Worm (Caenorhabditis elegans) whole organism, L4 larva: Measurements from ENCODE around the gene arle-14.

Experiments used
- F26F4.8 ChIP-seq: fragments of 200-800 bp; sonication (Bioruptor generic); conservative IDR thresholded peaks from 2 replicates; pipeline ENCODE4 v1.3.6; 2022; ENCODE audit warnings: missing genetic modification characterization, missing compliant biosample characterization
- R02D3.7 ChIP-seq: fragments of 150-350 bp; sonication (generic microtip); optimal IDR thresholded peaks from 3 replicates; lab custom pipeline; 2014; ENCODE audit warnings: missing biosample characterization, missing genetic modification characterization
- Y105C5A.15 ChIP-seq: fragments of 200-800 bp; sonication (Bioruptor generic); IDR thresholded peaks from 2 replicates; pipeline ENCODE4 v1.3.6; 2022; ENCODE audit warnings: missing genetic modification characterization, missing compliant biosample characterization
- Y48G9A.11 ChIP-seq: fragments of 200-800 bp; sonication (Bioruptor generic); IDR thresholded peaks from 2 replicates; pipeline ENCODE4 v1.3.6; 2022; ENCODE audit warnings: missing genetic modification reagents, missing genetic modification characterization, missing compliant biosample characterization
- ZK337.2 ChIP-seq: fragments of 200-800 bp; sonication (Bioruptor generic); IDR thresholded peaks from 2 replicates; pipeline ENCODE4 v1.3.6; 2022; ENCODE audit warnings: missing genetic modification reagents, missing genetic modification characterization, missing compliant biosample characterization
- aha-1 ChIP-seq: fragments of 150-350 bp; peaks from one replicate; lab custom pipeline; 2014; ENCODE audit warnings: missing biosample characterization, missing genetic modification characterization
- ama-1 ChIP-seq: fragments of 150-350 bp; optimal IDR thresholded peaks from 2 replicates; lab custom pipeline; 2014; ENCODE audit warnings: inconsistent platforms, mixed read lengths
- attf-4 ChIP-seq: sonication (generic microtip); optimal IDR thresholded peaks from 3 replicates; lab custom pipeline; 2017; ENCODE audit warnings: missing biosample characterization, missing genetic modification characterization
- ceh-32 ChIP-seq: sonication (generic microtip); optimal IDR thresholded peaks from 2 replicates; lab custom pipeline; 2016; ENCODE audit warnings: mild to moderate bottlenecking, missing genetic modification characterization, missing compliant biosample characterization; ENCODE audit not compliant: poor library complexity
- ceh-82 ChIP-seq: sonication (generic microtip); optimal IDR thresholded peaks from 2 replicates; lab custom pipeline; 2017; ENCODE audit warnings: missing biosample characterization, missing genetic modification characterization
- ces-1 ChIP-seq: fragments of 150-350 bp; sonication (generic microtip); optimal IDR thresholded peaks from 4 replicates; lab custom pipeline; 2014; ENCODE audit warnings: missing biosample characterization, missing genetic modification reagents, missing genetic modification characterization
- ctbp-1 ChIP-seq: fragments of 200-800 bp; sonication (Bioruptor generic); IDR thresholded peaks from 2 replicates; pipeline ENCODE4 v1.3.6; 2022; ENCODE audit warnings: missing genetic modification reagents, missing genetic modification characterization, missing compliant biosample characterization
- daf-12 ChIP-seq: fragments of 150-350 bp; optimal IDR thresholded peaks from 2 replicates; lab custom pipeline; 2014; ENCODE audit warnings: missing biosample characterization, missing genetic modification reagents, missing genetic modification characterization
- daf-8 ChIP-seq: fragments of 200-800 bp; sonication (Bioruptor generic); IDR thresholded peaks from 2 replicates; pipeline ENCODE4 v1.3.6; 2022; ENCODE audit warnings: missing genetic modification characterization, missing compliant biosample characterization
- dmd-6 ChIP-seq: fragments of 200-800 bp; sonication (Bioruptor generic); IDR thresholded peaks from 2 replicates; pipeline ENCODE4 v1.3.6; 2022; ENCODE audit warnings: missing genetic modification reagents, missing genetic modification characterization, missing compliant biosample characterization
- dmd-9 ChIP-seq: fragments of 200-800 bp; sonication (Bioruptor generic); IDR thresholded peaks from 2 replicates; pipeline ENCODE4 v1.3.6; 2022; ENCODE audit warnings: missing genetic modification reagents, missing genetic modification characterization, missing compliant biosample characterization
- egl-27 ChIP-seq: sonication (generic microtip); optimal IDR thresholded peaks from 3 replicates; lab custom pipeline; 2017; ENCODE audit warnings: missing biosample characterization, missing genetic modification reagents, missing genetic modification characterization
- egl-43 ChIP-seq: fragments of 200-800 bp; sonication (Bioruptor generic); IDR thresholded peaks from 2 replicates; pipeline ENCODE4 v1.3.6; 2022; ENCODE audit warnings: missing genetic modification reagents, missing genetic modification characterization, missing compliant biosample characterization
- fkh-10 ChIP-seq: fragments of 150-350 bp; optimal IDR thresholded peaks from 2 replicates; lab custom pipeline; 2014; ENCODE audit warnings: missing biosample characterization, missing genetic modification reagents, missing genetic modification characterization
- fos-1 ChIP-seq: fragments of 150-350 bp; optimal IDR thresholded peaks from 2 replicates; lab custom pipeline; 2014; ENCODE audit warnings: missing biosample characterization, missing genetic modification characterization
- gei-8 ChIP-seq: fragments of 200-800 bp; sonication (Bioruptor generic); optimal IDR thresholded peaks from 2 replicates; lab custom pipeline; 2018; ENCODE audit warnings: mild to moderate bottlenecking, missing genetic modification characterization, missing compliant biosample characterization
- hif-1 ChIP-seq, 2 experiments: sonication (generic microtip); optimal IDR thresholded peaks; 2 replicates each; lab custom pipeline; 2016 to 2017; ENCODE audit warnings: missing compliant biosample characterization in 2 of 2, missing genetic modification characterization in 2 of 2, missing genetic modification reagents in 2 of 2, missing genotype in 2 of 2, mild to moderate bottlenecking in 1 of 2
- hlh-30 ChIP-seq: sonication (generic microtip); optimal IDR thresholded peaks from 2 replicates; lab custom pipeline; 2017; ENCODE audit warnings: antibody characterized with exemption, mild to moderate bottlenecking, missing genetic modification characterization, missing compliant biosample characterization; ENCODE audit not compliant: insufficient read depth
- hmg-1.1 ChIP-seq: fragments of 200-800 bp; sonication (Bioruptor generic); IDR thresholded peaks from 2 replicates; pipeline ENCODE4 v1.3.6; 2022; ENCODE audit warnings: missing genetic modification reagents, missing genetic modification characterization, missing compliant biosample characterization
- jun-1 ChIP-seq: fragments of 150-350 bp; optimal IDR thresholded peaks from 2 replicates; lab custom pipeline; 2014; ENCODE audit warnings: missing biosample characterization, missing genetic modification reagents, missing genetic modification characterization
- lin-1 ChIP-seq: fragments of 200-800 bp; sonication (Bioruptor generic); IDR thresholded peaks from 2 replicates; pipeline ENCODE4 v1.3.6; 2022; ENCODE audit warnings: missing genetic modification reagents, missing genetic modification characterization, missing compliant biosample characterization
- lin-13 ChIP-seq: fragments of 150-350 bp; optimal IDR thresholded peaks from 2 replicates; lab custom pipeline; 2014; ENCODE audit warnings: missing biosample characterization, missing genetic modification reagents, missing genetic modification characterization
- lin-15B ChIP-seq: fragments of 150-350 bp; sonication (generic microtip); optimal IDR thresholded peaks from 3 replicates; lab custom pipeline; 2014; ENCODE audit warnings: missing biosample characterization, missing genetic modification characterization
- lin-39 ChIP-seq: fragments of 150-350 bp; optimal IDR thresholded peaks from 2 replicates; lab custom pipeline; 2014; ENCODE audit warnings: missing biosample characterization, missing genetic modification reagents, missing genetic modification characterization
- mep-1 ChIP-seq: fragments of 150-350 bp; sonication (generic microtip); optimal IDR thresholded peaks from 3 replicates; lab custom pipeline; 2014; ENCODE audit warnings: missing biosample characterization, missing genetic modification characterization
- mxl-2 ChIP-seq: fragments of 200-800 bp; sonication (Bioruptor generic); conservative IDR thresholded peaks from 2 replicates; pipeline ENCODE4 v1.3.6; 2022; ENCODE audit warnings: missing genetic modification reagents, missing genetic modification characterization, missing compliant biosample characterization
- mxl-3 ChIP-seq: fragments of 200-800 bp; sonication (Bioruptor generic); optimal IDR thresholded peaks from 2 replicates; lab custom pipeline; 2018; ENCODE audit warnings: mild to moderate bottlenecking, missing genetic modification characterization, missing compliant biosample characterization
- nhr-10 ChIP-seq: fragments of 150-350 bp; optimal IDR thresholded peaks from 2 replicates; lab custom pipeline; 2014; ENCODE audit warnings: missing biosample characterization, missing genetic modification characterization
- nhr-102 ChIP-seq: sonication (generic microtip); optimal IDR thresholded peaks from 2 replicates; lab custom pipeline; 2016; ENCODE audit warnings: mild to moderate bottlenecking, missing genetic modification characterization, moderate library complexity, missing compliant biosample characterization
- nhr-11 ChIP-seq: fragments of 150-350 bp; optimal IDR thresholded peaks from 2 replicates; lab custom pipeline; 2014; ENCODE audit warnings: missing biosample characterization, missing genetic modification characterization
- nhr-111 ChIP-seq: fragments of 200-800 bp; sonication (Bioruptor generic); optimal IDR thresholded peaks from 2 replicates; lab custom pipeline; 2018; ENCODE audit warnings: mild to moderate bottlenecking, missing genetic modification characterization, missing compliant biosample characterization
- nhr-237 ChIP-seq: sonication (generic microtip); optimal IDR thresholded peaks from 2 replicates; lab custom pipeline; 2017; ENCODE audit warnings: missing biosample characterization, missing genetic modification characterization
- nhr-25 ChIP-seq: sonication (generic microtip); optimal IDR thresholded peaks from 2 replicates; lab custom pipeline; 2017; ENCODE audit warnings: missing genetic modification characterization, mild to moderate bottlenecking, missing compliant biosample characterization, antibody characterized with exemption, moderate library complexity, borderline replicate concordance; ENCODE audit not compliant: insufficient read depth
- nhr-28 ChIP-seq: fragments of 150-350 bp; optimal IDR thresholded peaks from 2 replicates; lab custom pipeline; 2014; ENCODE audit warnings: missing biosample characterization, missing genetic modification characterization
- nhr-42 ChIP-seq: fragments of 200-800 bp; sonication (Bioruptor generic); IDR thresholded peaks from 2 replicates; pipeline ENCODE4 v1.3.6; 2022; ENCODE audit warnings: missing genetic modification characterization, missing compliant biosample characterization
- nhr-48 ChIP-seq: sonication (generic microtip); optimal IDR thresholded peaks from 2 replicates; lab custom pipeline; 2016; ENCODE audit warnings: mild to moderate bottlenecking, missing genetic modification characterization, missing compliant biosample characterization
- nhr-6 ChIP-seq: fragments of 150-350 bp; optimal IDR thresholded peaks from 2 replicates; lab custom pipeline; 2014; ENCODE audit warnings: missing biosample characterization, missing genetic modification characterization
- pha-4 ChIP-seq, 2 experiments: fragments of 150-350 bp in 1 of 2; fragments of 200-800 bp in 1 of 2; sonication (Bioruptor generic) in 1 of 2; IDR thresholded peaks in 1 of 2; optimal IDR thresholded peaks in 1 of 2; 2 replicates each; pipeline versions ENCODE4 v1.3.6 to Lab custom; 2014 to 2022; ENCODE audit warnings: missing genetic modification characterization in 2 of 2, missing genetic modification reagents in 2 of 2, missing biosample characterization in 1 of 2, missing compliant biosample characterization in 1 of 2
- php-3 ChIP-seq: fragments of 200-800 bp; sonication (Bioruptor generic); IDR thresholded peaks from 2 replicates; pipeline ENCODE4 v1.3.6; 2022; ENCODE audit warnings: missing genetic modification reagents, missing genetic modification characterization, missing compliant biosample characterization
- sdz-12 ChIP-seq: fragments of 200-800 bp; sonication (Bioruptor generic); optimal IDR thresholded peaks from 2 replicates; lab custom pipeline; 2018; ENCODE audit warnings: mild to moderate bottlenecking, missing genetic modification characterization, missing compliant biosample characterization
- snpc-4 ChIP-seq: fragments of 150-350 bp; optimal IDR thresholded peaks from 2 replicates; lab custom pipeline; 2014; ENCODE audit warnings: missing biosample characterization, missing genetic modification characterization
- unc-130 ChIP-seq: sonication (generic microtip); optimal IDR thresholded peaks from 2 replicates; lab custom pipeline; 2016; ENCODE audit warnings: missing genetic modification reagents, missing genetic modification characterization, missing compliant biosample characterization
- unc-39 ChIP-seq: sonication (generic microtip); optimal IDR thresholded peaks from 2 replicates; lab custom pipeline; 2017; ENCODE audit warnings: missing biosample characterization, missing genetic modification characterization
- vab-7 ChIP-seq: fragments of 200-800 bp; sonication (Bioruptor generic); IDR thresholded peaks from 2 replicates; pipeline ENCODE4 v1.3.6; 2022; ENCODE audit warnings: missing genetic modification reagents, missing genetic modification characterization, missing compliant biosample characterization
- zag-1 ChIP-seq: fragments of 150-350 bp; optimal IDR thresholded peaks from 2 replicates; lab custom pipeline; 2014; ENCODE audit warnings: missing biosample characterization, missing genetic modification characterization
- zfp-3 ChIP-seq: fragments of 200-800 bp; sonication (Bioruptor generic); conservative IDR thresholded peaks from 2 replicates; pipeline ENCODE4 v1.3.6; 2022; ENCODE audit warnings: missing genetic modification reagents, missing genetic modification characterization, missing compliant biosample characterization

The arle-14 gene

DNA sequence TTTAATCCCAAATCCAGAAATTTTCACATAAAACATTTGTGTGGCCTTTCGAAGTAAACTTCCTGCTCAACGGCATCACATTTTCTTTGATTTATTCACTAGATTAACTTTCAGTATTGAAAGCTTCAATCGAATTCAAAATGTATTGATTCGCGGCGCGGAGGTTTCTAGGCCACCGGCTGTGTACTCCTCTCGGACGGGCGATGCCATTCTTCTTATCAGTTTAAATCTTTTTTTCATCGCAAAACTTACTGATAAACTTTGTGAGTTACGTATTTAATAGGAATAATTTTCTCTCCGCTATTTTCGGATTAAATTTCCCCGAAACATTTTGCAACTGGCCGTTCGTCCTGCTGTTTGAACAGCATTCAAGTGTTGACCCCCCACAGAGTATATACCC is 29.2 kb downstream of the arle-14 start (continued):
- no peak for TF ChIP-seq pha-4 (GFP tag; IDR thresholded peaks at IDR 0.05; lab: Robert Waterston, UW)
- no peak for TF ChIP-seq pha-4 (tag; optimal IDR thresholded peaks at IDR 0.05; lab: Kevin White, UChicago)
- TF ChIP-seq R02D3.7 (tag; lab: Kevin White, UChicago): no peak
- no peak for TF ChIP-seq ctbp-1 (GFP tag; lab: Robert Waterston, UW)
- no peak for TF ChIP-seq snpc-4 (tag; lab: Kevin White, UChicago)
- TF ChIP-seq hif-1 (tag; optimal IDR thresholded peaks at IDR 0.05; lab: Kevin White, UChicago): peak in 1 of 2 experiments; percentile 88
- peak; percentile 36; the same call in 1 of the 2 replicates for TF ChIP-seq Y48G9A.11 (GFP tag; lab: Robert Waterston, UW)
- TF ChIP-seq nhr-6 (tag; lab: Kevin White, UChicago): peak; percentile 11
- no peak for TF ChIP-seq ceh-32 (tag; lab: Kevin White, UChicago)
- TF ChIP-seq sdz-12 (GFP tag; lab: Kevin White, UChicago): no peak
- peak; percentile 13 for TF ChIP-seq mxl-3
- no peak for TF ChIP-seq fkh-10 (GFP tag; lab: Kevin White, UChicago)
- 0 out of 2 replicates have a peak, but pooled peaks have one; percentile 32 for TF ChIP-seq lin-1
- no peak for TF ChIP-seq ceh-82 (tag; lab: Kevin White, UChicago)
- no peak for TF ChIP-seq mxl-2 (GFP tag; lab: Robert Waterston, UW)
- TF ChIP-seq hlh-30: peak; percentile 28
- no peak for TF ChIP-seq unc-39 (tag; lab: Kevin White, UChicago)
- TF ChIP-seq unc-130 (GFP tag; lab: Kevin White, UChicago): peak; percentile 72
- no peak for TF ChIP-seq nhr-11
- TF ChIP-seq ZK337.2 (GFP tag; lab: Robert Waterston, UW): peak; percentile 89
- TF ChIP-seq nhr-102 (tag; lab: Kevin White, UChicago): peak; percentile 67
- no peak for TF ChIP-seq ces-1
- no peak for TF ChIP-seq lin-39 (tag; lab: Kevin White, UChicago)
- no peak for TF ChIP-seq attf-4 (tag; lab: Kevin White, UChicago)
- peak; percentile 67 for TF ChIP-seq nhr-28 (tag; lab: Kevin White, UChicago)
- no peak for TF ChIP-seq ama-1 (lab: Kevin White, UChicago)
- TF ChIP-seq zag-1: no peak
- 0 out of 2 replicates have a peak, but pooled peaks have one; percentile 23 for TF ChIP-seq vab-7 (GFP tag; lab: Robert Waterston, UW)
- no peak for TF ChIP-seq daf-12 (tag; lab: Kevin White, UChicago)
- TF ChIP-seq egl-43 (GFP tag; lab: Robert Waterston, UW): no peak
- TF ChIP-seq nhr-111 (GFP tag; lab: Kevin White, UChicago): no peak
- no peak for TF ChIP-seq nhr-42 (GFP tag; lab: Robert Waterston, UW)
- no peak for TF ChIP-seq nhr-25
- TF ChIP-seq Y105C5A.15 (GFP tag; lab: Robert Waterston, UW): no peak
- TF ChIP-seq aha-1 (tag; lab: Kevin White, UChicago): peak; percentile 95
- TF ChIP-seq dmd-6: peak; percentile 86
- TF ChIP-seq lin-13 (GFP tag; lab: Kevin White, UChicago): no peak
- TF ChIP-seq nhr-48 (tag; lab: Kevin White, UChicago): peak; percentile 63
- TF ChIP-seq php-3 (GFP tag; lab: Robert Waterston, UW): no peak
- no peak for TF ChIP-seq nhr-10
- no peak for TF ChIP-seq gei-8 (GFP tag; lab: Kevin White, UChicago)
- no peak for TF ChIP-seq nhr-237 (tag; lab: Kevin White, UChicago)
- no peak for TF ChIP-seq F26F4.8
- TF ChIP-seq fos-1 (tag; lab: Kevin White, UChicago): no peak
- TF ChIP-seq mep-1: peak; percentile 58
- peak; percentile 35; the same call in 1 of the 2 replicates for TF ChIP-seq hmg-1.1
- no peak for TF ChIP-seq daf-8 (GFP tag; lab: Robert Waterston, UW)
- TF ChIP-seq egl-27 (tag; lab: Kevin White, UChicago): no peak
- no peak for TF ChIP-seq lin-15B (tag; lab: Kevin White, UChicago)
- no peak for TF ChIP-seq zfp-3
- TF ChIP-seq jun-1 (tag; lab: Kevin White, UChicago): no peak
- 0 out of 2 replicates have a peak, but pooled peaks have one; percentile 19 for TF ChIP-seq dmd-9 (GFP tag; lab: Robert Waterston, UW)
